Fruit fly (Drosophila melanogaster) whole organism, prepupa: ENCODE data around the gene CG31955.

ENCODE experiments used
- Blimp-1 ChIP-seq: fragments of 200-800 bp; sonication (Bioruptor generic); optimal IDR thresholded peaks from 3 replicates; lab custom pipeline; 2017; ENCODE audit warnings: missing biosample characterization, missing genetic modification characterization, mild to moderate bottlenecking, moderate library complexity, missing genetic modification reagents
- CG10631 ChIP-seq: fragments of 200-800 bp; sonication (Bioruptor generic); optimal IDR thresholded peaks from 2 replicates; lab custom pipeline; 2016; ENCODE audit warnings: missing biosample characterization, missing genetic modification characterization
- CG10669 ChIP-seq: fragments of 200-800 bp; sonication (Bioruptor generic); optimal IDR thresholded peaks from 3 replicates; lab custom pipeline; 2018; ENCODE audit warnings: missing biosample characterization, mild to moderate bottlenecking, missing genetic modification characterization, moderate library complexity
- CG11294 ChIP-seq: fragments of 200-800 bp; sonication (Bioruptor generic); IDR thresholded peaks from 2 replicates; pipeline ENCODE4 v1.3.6; 2022; ENCODE audit warnings: missing biosample characterization, missing genetic modification characterization
- CG11902 ChIP-seq: fragments of 200-800 bp; sonication (Bioruptor generic); optimal IDR thresholded peaks from 3 replicates; lab custom pipeline; 2016; ENCODE audit warnings: missing biosample characterization, missing genetic modification characterization
- CG1621 ChIP-seq: fragments of 200-800 bp; sonication (Bioruptor generic); optimal IDR thresholded peaks from 3 replicates; lab custom pipeline; 2018; ENCODE audit warnings: missing biosample characterization, mild to moderate bottlenecking, missing genetic modification characterization
- CG16779 ChIP-seq: fragments of 200-800 bp; sonication (Bioruptor generic); optimal IDR thresholded peaks from 3 replicates; lab custom pipeline; 2017; ENCODE audit warnings: missing biosample characterization, mild to moderate bottlenecking, missing genetic modification characterization
- CG3032 ChIP-seq: fragments of 200-800 bp; optimal IDR thresholded peaks from 2 replicates; lab custom pipeline; 2019; ENCODE audit warnings: missing biosample characterization, mild to moderate bottlenecking, missing genetic modification characterization, moderate library complexity
- CG31627 ChIP-seq: fragments of 200-800 bp; sonication (Bioruptor generic); optimal IDR thresholded peaks from 3 replicates; lab custom pipeline; 2016; ENCODE audit warnings: missing biosample characterization, missing genetic modification characterization
- CG32006 ChIP-seq: fragments of 200-800 bp; sonication (Bioruptor generic); optimal IDR thresholded peaks from 3 replicates; lab custom pipeline; 2017; ENCODE audit warnings: missing biosample characterization, mild to moderate bottlenecking, missing genetic modification characterization
- CG34406 ChIP-seq: fragments of 200-800 bp; sonication (Bioruptor generic); optimal IDR thresholded peaks from 3 replicates; lab custom pipeline; 2016; ENCODE audit warnings: missing biosample characterization, missing genetic modification characterization
- CG3919 ChIP-seq: fragments of 200-800 bp; sonication (Bioruptor generic); optimal IDR thresholded peaks from 3 replicates; lab custom pipeline; 2016; ENCODE audit warnings: missing biosample characterization, missing genetic modification characterization
- CG4318 ChIP-seq: fragments of 200-800 bp; sonication (Bioruptor generic); optimal IDR thresholded peaks from 3 replicates; lab custom pipeline; 2017; ENCODE audit warnings: missing biosample characterization, mild to moderate bottlenecking, missing genetic modification characterization
- CG6163 ChIP-seq: fragments of 200-800 bp; sonication (Bioruptor generic); IDR thresholded peaks from 3 replicates; pipeline ENCODE4 v1.3.6; 2022; ENCODE audit warnings: missing biosample characterization, missing genetic modification characterization
- CG6792 ChIP-seq: fragments of 200-800 bp; sonication (Bioruptor generic); optimal IDR thresholded peaks from 3 replicates; lab custom pipeline; 2016; ENCODE audit warnings: missing biosample characterization, missing genetic modification characterization
- CG6808 ChIP-seq: fragments of 200-800 bp; sonication (Bioruptor generic); optimal IDR thresholded peaks from 3 replicates; lab custom pipeline; 2017; ENCODE audit warnings: missing biosample characterization, missing genetic modification characterization, mild to moderate bottlenecking, moderate library complexity, missing genetic modification reagents
- CG6854 ChIP-seq: fragments of 200-800 bp; sonication (Bioruptor generic); optimal IDR thresholded peaks from 2 replicates; lab custom pipeline; 2017; ENCODE audit warnings: missing biosample characterization, mild to moderate bottlenecking, missing genetic modification characterization
- CG7368 ChIP-seq: fragments of 200-800 bp; sonication (Bioruptor generic); optimal IDR thresholded peaks from 3 replicates; lab custom pipeline; 2016; ENCODE audit warnings: missing biosample characterization, missing genetic modification characterization
- CG8119 ChIP-seq: fragments of 200-800 bp; sonication (Bioruptor generic); IDR thresholded peaks from 3 replicates; pipeline ENCODE4 v1.3.6; 2022; ENCODE audit warnings: missing biosample characterization, missing genetic modification characterization
- CG8319 ChIP-seq: fragments of 200-800 bp; sonication (Bioruptor generic); optimal IDR thresholded peaks from 3 replicates; lab custom pipeline; 2016; ENCODE audit warnings: missing biosample characterization, missing genetic modification characterization
- CG9139 ChIP-seq: fragments of 200-800 bp; sonication (Bioruptor generic); optimal IDR thresholded peaks from 3 replicates; lab custom pipeline; 2017; ENCODE audit warnings: missing biosample characterization, mild to moderate bottlenecking, missing genetic modification characterization
- Eip75B ChIP-seq: fragments of 200-800 bp; sonication (Bioruptor generic); optimal IDR thresholded peaks from 3 replicates; lab custom pipeline; 2016; ENCODE audit warnings: missing biosample characterization, missing genetic modification characterization
- Eip78C ChIP-seq: fragments of 200-800 bp; sonication (Bioruptor generic); peaks from one replicate; lab custom pipeline; 2016; ENCODE audit warnings: missing biosample characterization, missing genetic modification characterization
- Eip93F ChIP-seq: fragments of 200-800 bp; sonication (Bioruptor generic); optimal IDR thresholded peaks from 2 replicates; lab custom pipeline; 2016; ENCODE audit warnings: missing biosample characterization, mild to moderate bottlenecking, missing genetic modification characterization
- Ets96B ChIP-seq: fragments of 200-800 bp; optimal IDR thresholded peaks from 2 replicates; lab custom pipeline; 2019; ENCODE audit warnings: missing biosample characterization, mild to moderate bottlenecking, missing genetic modification characterization, moderate library complexity
- Hr4 ChIP-seq: fragments of 200-800 bp; sonication (Bioruptor generic); optimal IDR thresholded peaks from 3 replicates; lab custom pipeline; 2016; ENCODE audit warnings: missing biosample characterization, missing genetic modification characterization
- Lpt ChIP-seq: fragments of 200-800 bp; sonication (Bioruptor generic); optimal IDR thresholded peaks from 3 replicates; lab custom pipeline; 2016; ENCODE audit warnings: missing biosample characterization, missing genetic modification characterization
- Met ChIP-seq: fragments of 200-800 bp; sonication (Bioruptor generic); optimal IDR thresholded peaks from 3 replicates; lab custom pipeline; 2016; ENCODE audit warnings: missing biosample characterization, missing genetic modification characterization
- OdsH ChIP-seq: fragments of 200-800 bp; sonication (Bioruptor generic); optimal IDR thresholded peaks from 3 replicates; lab custom pipeline; 2016; ENCODE audit warnings: missing biosample characterization, missing genetic modification characterization
- Smox ChIP-seq: fragments of 200-800 bp; sonication (Bioruptor generic); optimal IDR thresholded peaks from 3 replicates; lab custom pipeline; 2016; ENCODE audit warnings: missing biosample characterization, missing genetic modification characterization
- Sox14 ChIP-seq: fragments of 200-800 bp; sonication (Bioruptor generic); optimal IDR thresholded peaks from 3 replicates; lab custom pipeline; 2016; ENCODE audit warnings: missing biosample characterization, missing genetic modification characterization
- achi ChIP-seq: fragments of 200-800 bp; sonication (Bioruptor generic); optimal IDR thresholded peaks from 3 replicates; lab custom pipeline; 2016; ENCODE audit warnings: missing biosample characterization, missing genetic modification characterization
- acj6 ChIP-seq: fragments of 200-800 bp; sonication (Bioruptor generic); optimal IDR thresholded peaks from 3 replicates; lab custom pipeline; 2016; ENCODE audit warnings: missing biosample characterization, missing genetic modification characterization
- cyc ChIP-seq: fragments of 200-800 bp; sonication (Bioruptor generic); optimal IDR thresholded peaks from 3 replicates; lab custom pipeline; 2016; ENCODE audit warnings: missing biosample characterization, missing genetic modification characterization
- dac ChIP-seq: fragments of 200-800 bp; sonication (Bioruptor generic); optimal IDR thresholded peaks from 2 replicates; lab custom pipeline; 2017; ENCODE audit warnings: missing biosample characterization, mild to moderate bottlenecking, missing genetic modification characterization
- dsx ChIP-seq: fragments of 200-800 bp; optimal IDR thresholded peaks from 3 replicates; lab custom pipeline; 2019; ENCODE audit warnings: missing biosample characterization, mild to moderate bottlenecking, missing genetic modification characterization, moderate library complexity; ENCODE audit not compliant: poor library complexity, severe bottlenecking
- eg ChIP-seq: fragments of 200-800 bp; sonication (Bioruptor generic); IDR thresholded peaks from 3 replicates; pipeline ENCODE4 v1.3.6; 2022; ENCODE audit warnings: missing biosample characterization, missing genetic modification characterization
- esn ChIP-seq: fragments of 200-800 bp; sonication (Bioruptor generic); optimal IDR thresholded peaks from 2 replicates; lab custom pipeline; 2016; ENCODE audit warnings: missing biosample characterization, mild to moderate bottlenecking, missing genetic modification characterization, moderate library complexity
- fkh ChIP-seq: fragments of 200-800 bp; sonication (Bioruptor generic); optimal IDR thresholded peaks from 3 replicates; lab custom pipeline; 2017; ENCODE audit warnings: missing biosample characterization, mild to moderate bottlenecking, missing genetic modification characterization, moderate library complexity
- lz ChIP-seq: fragments of 200-800 bp; sonication (Bioruptor generic); optimal IDR thresholded peaks from 3 replicates; lab custom pipeline; 2016; ENCODE audit warnings: missing biosample characterization, missing genetic modification characterization
- net ChIP-seq: fragments of 200-800 bp; sonication (Bioruptor generic); optimal IDR thresholded peaks from 3 replicates; lab custom pipeline; 2016; ENCODE audit warnings: missing biosample characterization, missing genetic modification characterization
- pdm3 ChIP-seq: fragments of 200-800 bp; sonication (Bioruptor generic); optimal IDR thresholded peaks from 3 replicates; lab custom pipeline; 2016; ENCODE audit warnings: missing biosample characterization, missing genetic modification characterization
- salr ChIP-seq, 2 experiments: fragments of 200-800 bp; sonication (Bioruptor generic); optimal IDR thresholded peaks; 3 replicates each; lab custom pipeline; 2016 to 2018; ENCODE audit warnings: missing biosample characterization in 2 of 2, missing genetic modification characterization in 2 of 2, mild to moderate bottlenecking in 1 of 2
- spab ChIP-seq: fragments of 200-800 bp; sonication (Bioruptor generic); optimal IDR thresholded peaks from 2 replicates; lab custom pipeline; 2017; ENCODE audit warnings: missing biosample characterization, mild to moderate bottlenecking, missing genetic modification characterization, missing genetic modification reagents
- svp ChIP-seq: fragments of 200-800 bp; sonication (Bioruptor generic); peaks from one replicate; lab custom pipeline; 2016; ENCODE audit warnings: missing biosample characterization, missing genetic modification characterization
- topi ChIP-seq: fragments of 200-800 bp; sonication (Bioruptor generic); optimal IDR thresholded peaks from 3 replicates; lab custom pipeline; 2016; ENCODE audit warnings: missing biosample characterization, missing genetic modification characterization
- vri ChIP-seq: fragments of 200-800 bp; sonication (Bioruptor generic); optimal IDR thresholded peaks from 3 replicates; lab custom pipeline; 2016; ENCODE audit warnings: missing biosample characterization, mild to moderate bottlenecking, missing genetic modification characterization

The CG31955 gene

dm6 chr2L:3748691-3749090 is 35.8 kb upstream of the CG31955 start (continued):
- TF ChIP-seq spab (GFP tag; lab: Kevin White, UChicago) (no peak), dsx (GFP tag; lab: Kevin White, UChicago) (no peak), fkh (GFP tag; lab: Kevin White, UChicago) (no peak), svp (GFP tag; lab: Kevin White, UChicago) (peak; percentile 32), topi (GFP tag; lab: Kevin White, UChicago) (peak; percentile 0), CG4318 (GFP tag; lab: Kevin White, UChicago) (no peak), CG34406 (GFP tag; lab: Kevin White, UChicago) (peak; percentile 11), acj6 (GFP tag; lab: Kevin White, UChicago) (peak; percentile 6), CG3919 (GFP tag; lab: Kevin White, UChicago) (peak; percentile 33), Eip93F (GFP tag; lab: Kevin White, UChicago) (no peak), esn (GFP tag; lab: Kevin White, UChicago) (no peak), CG9139 (GFP tag; lab: Kevin White, UChicago) (peak; percentile 25)

- TF ChIP-seq Eip78C (GFP tag; lab: Kevin White, UChicago) (peak; percentile 14), vri (GFP tag; lab: Kevin White, UChicago) (no peak), CG3032 (tag; lab: Kevin White, UChicago) (no peak)
Measured at dm6 chr2L:3740443-3740842, 27.5 kb upstream of the CG31955 start.

- TF ChIP-seq CG8119 (GFP tag; lab: Robert Waterston, UW), result no peak
- no peak for TF ChIP-seq CG6792
- TF ChIP-seq CG31627 (GFP tag; lab: Kevin White, UChicago), result no peak
- TF ChIP-seq CG34406 (GFP tag; lab: Kevin White, UChicago), result no peak
- no peak for TF ChIP-seq CG10669 (GFP tag; lab: Kevin White, UChicago)
- TF ChIP-seq topi (GFP tag; lab: Kevin White, UChicago), result no peak
- TF ChIP-seq cyc, result no peak
- no peak for TF ChIP-seq CG1621
- TF ChIP-seq eg (GFP tag; lab: Robert Waterston, UW), result no peak
- no peak for TF ChIP-seq CG6163 (GFP tag; lab: Robert Waterston, UW)
- TF ChIP-seq CG10631 (GFP tag; lab: Kevin White, UChicago), result no peak
- no peak for TF ChIP-seq Lpt (GFP tag; lab: Kevin White, UChicago)
- TF ChIP-seq Smox (GFP tag; lab: Kevin White, UChicago), result no peak
- no peak for TF ChIP-seq Sox14 (GFP tag; lab: Kevin White, UChicago)
- TF ChIP-seq CG9139 (GFP tag; lab: Kevin White, UChicago), result no peak
- TF ChIP-seq CG6854 (GFP tag; lab: Kevin White, UChicago), result no peak
- TF ChIP-seq Ets96B (tag; lab: Kevin White, UChicago), result peak; percentile 14
- TF ChIP-seq pdm3 (GFP tag; lab: Kevin White, UChicago), result no peak
- peak; percentile 60 for TF ChIP-seq CG32006 (GFP tag; lab: Kevin White, UChicago)
- no peak for TF ChIP-seq CG8319 (GFP tag; lab: Kevin White, UChicago)
- no peak for TF ChIP-seq CG16779 (tag; lab: Kevin White, UChicago)
- TF ChIP-seq net (GFP tag; lab: Kevin White, UChicago), result no peak
- TF ChIP-seq CG7368, result no peak
- TF ChIP-seq OdsH (GFP tag; lab: Kevin White, UChicago), result peak; percentile 34
- no peak for TF ChIP-seq Eip93F (GFP tag; lab: Kevin White, UChicago)
- TF ChIP-seq acj6 (GFP tag; lab: Kevin White, UChicago), result no peak
- peak; percentile 58 for TF ChIP-seq Hr4 (GFP tag; lab: Kevin White, UChicago)
- no peak for TF ChIP-seq esn (GFP tag; lab: Kevin White, UChicago)
- no peak for TF ChIP-seq lz (GFP tag; lab: Kevin White, UChicago)
- TF ChIP-seq Met (GFP tag; lab: Kevin White, UChicago), result no peak
- TF ChIP-seq vri (GFP tag; lab: Kevin White, UChicago), result no peak
- no peak for TF ChIP-seq CG11902 (GFP tag; lab: Kevin White, UChicago)
- TF ChIP-seq achi, result peak; percentile 31
- TF ChIP-seq Eip75B (GFP tag; lab: Kevin White, UChicago), result no peak
- no peak for TF ChIP-seq Blimp-1 (GFP tag; lab: Kevin White, UChicago)
- no peak for TF ChIP-seq fkh (GFP tag; lab: Kevin White, UChicago)
- no peak for TF ChIP-seq dac
- TF ChIP-seq CG11294 (GFP tag; lab: Robert Waterston, UW), result no peak
- TF ChIP-seq salr (GFP tag; optimal IDR thresholded peaks at IDR 0.05; lab: Kevin White, UChicago), result peak in 1 of 2 experiments; percentile 1
- TF ChIP-seq CG3032 (tag; lab: Kevin White, UChicago), result no peak
- no peak for TF ChIP-seq spab (GFP tag; lab: Kevin White, UChicago)
- TF ChIP-seq svp (GFP tag; lab: Kevin White, UChicago), result peak; percentile 57
- no peak for TF ChIP-seq CG6808
Measured at dm6 chr2L:3737682-3738081, 24.8 kb upstream of the CG31955 start.
